Worm (Caenorhabditis elegans) whole organism, mixed stage, embryonic: ENCODE data around the gene adss-1.

Experiments used
- elt-3 ChIP-seq: fragments of 150-350 bp; optimal IDR thresholded peaks from 2 replicates; lab custom pipeline; 2014; ENCODE audit warnings: missing biosample characterization, missing genetic modification characterization
- hlh-1 ChIP-seq: fragments of 150-350 bp; optimal IDR thresholded peaks from 2 replicates; lab custom pipeline; 2014; ENCODE audit warnings: missing biosample characterization, missing genetic modification reagents, missing genetic modification characterization
- lin-13 ChIP-seq: fragments of 150-350 bp; optimal IDR thresholded peaks from 2 replicates; lab custom pipeline; 2014; ENCODE audit warnings: missing biosample characterization, missing genetic modification characterization
- mep-1 ChIP-seq: fragments of 150-350 bp; optimal IDR thresholded peaks from 2 replicates; lab custom pipeline; 2017; ENCODE audit warnings: missing biosample characterization, missing genetic modification reagents, missing genetic modification characterization, inconsistent platforms
- mls-2 ChIP-seq: sonication (generic microtip); optimal IDR thresholded peaks from 2 replicates; lab custom pipeline; 2016; ENCODE audit warnings: mild to moderate bottlenecking, missing genetic modification characterization, moderate library complexity, missing compliant biosample characterization
- nhr-12 ChIP-seq: fragments of 150-350 bp; optimal IDR thresholded peaks from 2 replicates; lab custom pipeline; 2014; ENCODE audit warnings: missing biosample characterization, missing genetic modification characterization
- nhr-237 ChIP-seq: fragments of 150-350 bp; optimal IDR thresholded peaks from 2 replicates; lab custom pipeline; 2014; ENCODE audit warnings: missing biosample characterization, missing genetic modification characterization
- nhr-28 ChIP-seq: fragments of 150-350 bp; optimal IDR thresholded peaks from 2 replicates; lab custom pipeline; 2014; ENCODE audit warnings: missing biosample characterization, missing genetic modification characterization
- nhr-76 ChIP-seq: sonication (generic microtip); optimal IDR thresholded peaks from 2 replicates; lab custom pipeline; 2017; ENCODE audit warnings: missing biosample characterization, missing genetic modification characterization
- pha-4 ChIP-seq: fragments of 150-350 bp; optimal IDR thresholded peaks from 2 replicates; lab custom pipeline; 2018; ENCODE audit warnings: missing biosample characterization, missing genetic modification reagents, missing genetic modification characterization
- snpc-4 ChIP-seq: fragments of 150-350 bp; optimal IDR thresholded peaks from 2 replicates; lab custom pipeline; 2014; ENCODE audit warnings: missing biosample characterization, missing genetic modification characterization
- sptf-1 ChIP-seq: sonication (generic microtip); optimal IDR thresholded peaks from 2 replicates; lab custom pipeline; 2017; ENCODE audit warnings: mild to moderate bottlenecking, missing genetic modification characterization, moderate library complexity, missing compliant biosample characterization
- tbx-8 ChIP-seq: fragments of 200-800 bp; sonication (Bioruptor generic); optimal IDR thresholded peaks from 2 replicates; lab custom pipeline; 2018; ENCODE audit warnings: mild to moderate bottlenecking, missing genetic modification characterization, moderate library complexity, missing compliant biosample characterization
- ztf-11 ChIP-seq: fragments of 150-350 bp; optimal IDR thresholded peaks from 2 replicates; lab custom pipeline; 2014; ENCODE audit warnings: missing biosample characterization, missing genetic modification characterization

DNA sequence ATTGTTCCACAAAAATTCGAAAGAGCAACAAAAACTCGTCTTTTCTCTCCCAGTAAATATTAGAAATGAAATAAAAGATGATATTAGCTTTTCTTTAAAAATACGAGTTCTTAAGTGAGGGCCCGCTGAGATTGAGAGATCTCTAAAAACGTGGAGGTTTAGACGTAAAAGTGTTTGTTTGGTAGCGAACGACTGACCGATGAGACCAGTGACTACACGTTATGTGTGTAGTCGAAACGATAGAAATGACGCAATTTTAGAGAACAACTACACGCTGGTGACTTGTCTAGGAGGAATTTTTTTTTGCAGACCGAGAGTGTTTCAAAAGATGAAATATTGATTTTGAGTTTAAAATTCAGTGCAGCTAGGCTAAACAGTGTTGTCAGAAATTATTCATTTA lies 39.5 kb upstream of the adss-1 start, which contains the start of gene C37H5.13:
- TF ChIP-seq nhr-76 (no peak), snpc-4 (tag; lab: Kevin White, UChicago) (no peak), sptf-1 (tag; lab: Kevin White, UChicago) (no peak), lin-13 (tag; lab: Kevin White, UChicago) (no peak), pha-4 (tag; lab: Kevin White, UChicago) (no peak), elt-3 (tag; lab: Kevin White, UChicago) (no peak), mep-1 (tag; lab: Kevin White, UChicago) (no peak), hlh-1 (tag; lab: Kevin White, UChicago) (no peak), nhr-28 (no peak), tbx-8 (GFP tag; lab: Kevin White, UChicago) (no peak), nhr-12 (tag; lab: Kevin White, UChicago) (no peak), nhr-237 (no peak), ztf-11 (tag; lab: Kevin White, UChicago) (no peak), mls-2 (tag; lab: Kevin White, UChicago) (no peak)
